2 fruit fly cellular contexts compared by ENCODE assay signal in genomic region chr3R:30926033-30926432, dm6.
TF ChIP-seq lines count a peak whose summit lies in the region.

No protein-coding gene starts in this region.

- no peak for TF ChIP-seq CTCF in whole organism, embryonic (GFP tag; optimal IDR thresholded peaks at IDR 0.05; lab: Kevin White, UChicago)

TF ChIP-seq in whole organism, embryonic, 481 proteins besides CTCF, POLR2A, EP300 and RAD21:
- TF ChIP-seq insv (GFP tag; optimal IDR thresholded peaks at IDR 0.05; lab: Kevin White, UChicago) (no peak), NFAT (GFP tag; IDR thresholded peaks at IDR 0.05; lab: Robert Waterston, UW) (no peak), kah (GFP tag; optimal IDR thresholded peaks at IDR 0.05; lab: Kevin White, UChicago) (no peak), grau (tag; optimal IDR thresholded peaks at IDR 0.05; lab: Kevin White, UChicago) (no peak), CG7928 (GFP tag; optimal IDR thresholded peaks at IDR 0.05; lab: Kevin White, UChicago) (no peak), al (GFP tag; IDR thresholded peaks at IDR 0.05; lab: Robert Waterston, UW) (no peak), gsb-n (tag; optimal IDR thresholded peaks at IDR 0.05; lab: Kevin White, UChicago) (peak; percentile 50), dimm (GFP tag; IDR thresholded peaks at IDR 0.05; lab: Robert Waterston, UW) (no peak), Eip74EF (GFP tag; optimal IDR thresholded peaks at IDR 0.05; lab: Kevin White, UChicago) (no peak), crp (GFP tag; optimal IDR thresholded peaks at IDR 0.05; lab: Kevin White, UChicago) (no peak), jumu (GFP tag; optimal IDR thresholded peaks at IDR 0.05; lab: Kevin White, UChicago) (no peak), CG2678 (tag; optimal IDR thresholded peaks at IDR 0.05; lab: Kevin White, UChicago) (no peak), Rx (GFP tag; IDR thresholded peaks at IDR 0.05; lab: Robert Waterston, UW) (no peak), mam (GFP tag; optimal IDR thresholded peaks at IDR 0.05; lab: Kevin White, UChicago) (no peak), ERR (GFP tag; optimal IDR thresholded peaks at IDR 0.05; lab: Kevin White, UChicago) (no peak), sim (GFP tag; IDR thresholded peaks at IDR 0.05; lab: Robert Waterston, UW) (no peak), CG2120 (GFP tag; optimal IDR thresholded peaks at IDR 0.05; lab: Kevin White, UChicago) (no peak), oc (tag; optimal IDR thresholded peaks at IDR 0.05; lab: Kevin White, UChicago) (peak; percentile 77), Taf1 (GFP tag; IDR thresholded peaks at IDR 0.05; lab: Robert Waterston, UW) (no peak), CG11085 (GFP tag; IDR thresholded peaks at IDR 0.05; lab: Robert Waterston, UW) (no peak), CG11398 (GFP tag; optimal IDR thresholded peaks at IDR 0.05; lab: Kevin White, UChicago) (no peak), corto (GFP tag; optimal IDR thresholded peaks at IDR 0.05; lab: Kevin White, UChicago) (no peak), CG15514 (GFP tag; optimal IDR thresholded peaks at IDR 0.05; lab: Kevin White, UChicago) (no peak), D (optimal IDR thresholded peaks at IDR 0.05; lab: Kevin White, UChicago) (no peak), D (GFP tag; optimal IDR thresholded peaks at IDR 0.05; lab: Kevin White, UChicago) (peak; percentile 8), D19A (tag; optimal IDR thresholded peaks at IDR 0.05; lab: Kevin White, UChicago) (no peak), phol (tag; optimal IDR thresholded peaks at IDR 0.05; lab: Kevin White, UChicago) (no peak), B-H1 (GFP tag; IDR thresholded peaks at IDR 0.05; lab: Robert Waterston, UW) (no peak), inv (GFP tag; IDR thresholded peaks at IDR 0.05; lab: Robert Waterston, UW; ENCODE audit: partially characterized antibody) (no peak), CG13894 (tag; optimal IDR thresholded peaks at IDR 0.05; lab: Kevin White, UChicago) (no peak), tll (GFP tag; optimal IDR thresholded peaks at IDR 0.05; lab: Kevin White, UChicago) (peak in 1 of 2 experiments; percentile 63), Kr (GFP tag; optimal IDR thresholded peaks at IDR 0.05; lab: Kevin White, UChicago) (peak; percentile 34), pros (GFP tag; optimal IDR thresholded peaks at IDR 0.05; lab: Kevin White, UChicago) (peak; percentile 83), kni (GFP tag; optimal IDR thresholded peaks at IDR 0.05; lab: Kevin White, UChicago) (peak; percentile 30)

TF ChIP-seq in whole organism, wandering third instar larva, 38 proteins besides CTCF, POLR2A, EP300 and RAD21:
- TF ChIP-seq Rel (GFP tag; optimal IDR thresholded peaks at IDR 0.05; lab: Kevin White, UChicago) (no peak), Rel (tag; optimal IDR thresholded peaks at IDR 0.05; lab: Kevin White, UChicago) (peak; percentile 14), br (GFP tag; optimal IDR thresholded peaks at IDR 0.05; lab: Kevin White, UChicago) (no peak)
